1 fruit fly cellular context compared by ENCODE assay signal in genomic region chrX:15802880-15803650, dm6.
TF ChIP-seq lines count a peak whose summit lies in the region.

No protein-coding gene starts in this region.

TF ChIP-seq in whole organism, embryonic, 481 proteins besides CTCF, POLR2A, EP300 and RAD21 (continued from another document):
- TF ChIP-seq ara (GFP tag; IDR thresholded peaks at IDR 0.05; lab: Robert Waterston, UW): no peak
- no peak for TF ChIP-seq CG4282 (GFP tag; optimal IDR thresholded peaks at IDR 0.05; lab: Kevin White, UChicago)
